Worm (Caenorhabditis elegans): Measurements from ENCODE around the gene nhr-110.

Gene nhr-110

DNA sequence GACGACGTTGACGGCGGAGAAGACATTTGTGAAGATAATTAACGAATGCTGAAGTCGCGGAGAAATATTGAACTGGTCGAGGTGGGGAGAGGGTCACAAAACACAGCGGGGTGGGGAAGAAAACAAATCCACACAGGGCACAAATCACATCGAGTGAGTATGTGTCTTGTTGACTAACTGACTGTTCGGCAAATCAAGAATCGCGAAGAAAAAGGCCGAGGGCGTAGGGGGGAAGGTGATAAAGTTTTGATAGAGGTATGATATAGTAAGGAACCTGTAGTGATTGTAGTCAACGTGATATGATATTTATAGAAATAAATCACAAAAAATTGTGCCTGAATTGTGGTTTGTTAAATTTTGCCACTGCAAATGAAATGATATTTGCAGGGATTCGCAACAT, 16.4 kb downstream of the nhr-110 start, which contains the start of gene nhr-178:
nhr-178 (minus strand) TSS at position 164 of the 400 bp plus-strand sequence.
- TF ChIP-seq nhr-28 (tag; optimal IDR thresholded peaks at IDR 0.05) (peak; percentile 100), attf-4 (tag; optimal IDR thresholded peaks at IDR 0.05) (no peak), lsy-2 (tag; optimal IDR thresholded peaks at IDR 0.05) (peak in 1 of 2 experiments; percentile 28), hlh-30 (tag; optimal IDR thresholded peaks at IDR 0.05; ENCODE audit: insufficient read depth) (peak; percentile 23), nhr-77 (tag; optimal IDR thresholded peaks at IDR 0.05) (peak; percentile 99), ctbp-1 (GFP tag; IDR thresholded peaks at IDR 0.05) (no peak), ceh-28 (tag; optimal IDR thresholded peaks at IDR 0.05) (no peak), F44E2.7 (GFP tag; IDR thresholded peaks at IDR 0.05) (no peak), lin-15B (tag; optimal IDR thresholded peaks at IDR 0.05) (no peak), hlh-11 (tag; optimal IDR thresholded peaks at IDR 0.05) (peak; percentile 88), dve-1 (tag; optimal IDR thresholded peaks at IDR 0.05; ENCODE audit: insufficient read depth) (peak; percentile 85), mdt-29 (GFP tag; IDR thresholded peaks at IDR 0.05) (no peak), daf-19 (GFP tag; conservative IDR thresholded peaks at IDR 0.05) (no peak), lin-1 (GFP tag; IDR thresholded peaks at IDR 0.05) (peak; percentile 65), dmd-8 (GFP tag; IDR thresholded peaks at IDR 0.05) (no peak), daf-8 (GFP tag; IDR thresholded peaks at IDR 0.05) (no peak), ztf-11 (tag; optimal IDR thresholded peaks at IDR 0.05) (no peak), nhr-102 (tag; optimal IDR thresholded peaks at IDR 0.05) (peak; percentile 96), tra-1 (GFP tag; IDR thresholded peaks at IDR 0.05) (peak; percentile 60; the same call in 1 of the 2 replicates), mxl-3 (GFP tag; optimal IDR thresholded peaks at IDR 0.05) (peak; percentile 49), nhr-48 (tag; optimal IDR thresholded peaks at IDR 0.05) (peak; percentile 59), mdl-1 (tag; optimal IDR thresholded peaks at IDR 0.05) (peak in 1 of 2 experiments; percentile 45), pqm-1 (tag; optimal IDR thresholded peaks at IDR 0.05) (peak; percentile 79), gei-8 (GFP tag; optimal IDR thresholded peaks at IDR 0.05) (no peak), zip-2 (tag; optimal IDR thresholded peaks at IDR 0.05) (no peak), nhr-41 (GFP tag; IDR thresholded peaks at IDR 0.05) (no peak), php-3 (GFP tag; IDR thresholded peaks at IDR 0.05) (peak; percentile 80), D1046.2 (GFP tag; IDR thresholded peaks at IDR 0.05) (no peak), ama-1 (optimal IDR thresholded peaks at IDR 0.05) (no peak), dmd-6 (GFP tag; IDR thresholded peaks at IDR 0.05) (peak; percentile 93), egl-27 (tag; optimal IDR thresholded peaks at IDR 0.05) (no peak), fos-1 (tag; optimal IDR thresholded peaks at IDR 0.05) (no peak), nhr-42 (GFP tag; IDR thresholded peaks at IDR 0.05) (peak; percentile 90), mep-1 (tag; optimal IDR thresholded peaks at IDR 0.05) (peak; percentile 33), daf-16 (GFP tag; optimal IDR thresholded peaks at IDR 0.05) (no peak), daf-16 (tag; optimal IDR thresholded peaks at IDR 0.05) (peak; percentile 95)

DNA sequence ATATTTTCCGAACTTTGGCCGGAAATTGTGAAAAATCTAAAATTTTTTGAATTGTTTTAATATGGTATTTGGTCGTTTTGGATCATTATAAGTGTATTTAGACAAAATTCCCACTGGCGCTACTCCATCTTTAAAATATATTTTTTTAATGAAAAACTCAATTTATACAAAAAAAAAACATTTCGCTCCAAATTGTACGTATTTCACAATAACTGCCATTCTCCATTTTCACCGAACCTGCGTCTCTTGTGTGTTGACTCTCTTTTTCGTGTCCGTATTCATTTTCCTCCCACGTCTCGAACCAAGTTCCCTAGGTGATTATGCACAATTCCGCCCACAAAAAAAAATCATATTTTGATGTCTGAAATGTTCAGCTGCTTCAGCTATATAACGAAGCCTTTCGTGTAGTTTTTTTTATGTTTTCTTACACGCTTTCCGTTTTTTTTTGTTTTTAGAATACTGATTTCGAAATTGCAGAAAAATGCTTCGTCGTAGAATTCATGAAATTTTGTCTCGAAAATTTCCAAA, 23.6 kb downstream of the nhr-110 start, which contains the start of gene F16B4.2:
F16B4.2 (plus strand) TSS at position 478 of the 528 bp plus-strand sequence.
- no peak for TF ChIP-seq F44E2.7 (GFP tag; IDR thresholded peaks at IDR 0.05)
- TF ChIP-seq daf-16 (GFP tag; optimal IDR thresholded peaks at IDR 0.05), result no peak
- peak; percentile 38 for TF ChIP-seq daf-16 (tag; optimal IDR thresholded peaks at IDR 0.05)
- no peak for TF ChIP-seq vab-7 (GFP tag; IDR thresholded peaks at IDR 0.05)
- no peak for TF ChIP-seq lim-7 (GFP tag; IDR thresholded peaks at IDR 0.05)
- no peak for TF ChIP-seq nhr-48 (tag; optimal IDR thresholded peaks at IDR 0.05)
- no peak for TF ChIP-seq dmd-6 (GFP tag; IDR thresholded peaks at IDR 0.05)
- no peak for TF ChIP-seq ztf-11 (tag; optimal IDR thresholded peaks at IDR 0.05)
- TF ChIP-seq madf-5 (GFP tag; IDR thresholded peaks at IDR 0.05), result no peak
- TF ChIP-seq attf-4 (tag; optimal IDR thresholded peaks at IDR 0.05), result no peak
- TF ChIP-seq ZK337.2 (GFP tag; IDR thresholded peaks at IDR 0.05), result no peak
- no peak for TF ChIP-seq mxl-3 (GFP tag; optimal IDR thresholded peaks at IDR 0.05)
- TF ChIP-seq nhr-102 (tag; optimal IDR thresholded peaks at IDR 0.05), result no peak
- TF ChIP-seq ceh-82 (tag; optimal IDR thresholded peaks at IDR 0.05), result no peak
- TF ChIP-seq snpc-4 (tag; optimal IDR thresholded peaks at IDR 0.05), result no peak
- no peak for TF ChIP-seq T26A8.4 (GFP tag; IDR thresholded peaks at IDR 0.05)
- TF ChIP-seq dve-1 (tag; optimal IDR thresholded peaks at IDR 0.05; ENCODE audit: insufficient read depth), result peak; percentile 2
- no peak for TF ChIP-seq jun-1 (tag; optimal IDR thresholded peaks at IDR 0.05)
- no peak for TF ChIP-seq mep-1 (tag; optimal IDR thresholded peaks at IDR 0.05)
- no peak for TF ChIP-seq dmd-8 (GFP tag; IDR thresholded peaks at IDR 0.05)
- TF ChIP-seq fkh-10 (GFP tag; optimal IDR thresholded peaks at IDR 0.05), result no peak
- peak; percentile 0 for TF ChIP-seq nhr-28 (tag; optimal IDR thresholded peaks at IDR 0.05)
- no peak for TF ChIP-seq lin-1 (GFP tag; IDR thresholded peaks at IDR 0.05)
- no peak for TF ChIP-seq nhr-25 (tag; optimal IDR thresholded peaks at IDR 0.05; ENCODE audit: borderline replicate concordance, insufficient read depth)

Measured in whole organism, L4 larva.